Worm (Caenorhabditis elegans) whole organism, L4 larva: ENCODE results near the gene unc-64.

Experiments used
- F49E8.2 ChIP-seq: sonication (generic microtip); optimal IDR thresholded peaks from 2 replicates; lab custom pipeline; 2016; ENCODE audit warnings: missing compliant biosample characterization, mild to moderate bottlenecking, missing genetic modification characterization, borderline replicate concordance
- aly-2 ChIP-seq: sonication (generic microtip); optimal IDR thresholded peaks from 2 replicates; lab custom pipeline; 2018; ENCODE audit warnings: missing biosample characterization, missing genetic modification characterization
- ceh-82 ChIP-seq: sonication (generic microtip); optimal IDR thresholded peaks from 2 replicates; lab custom pipeline; 2017; ENCODE audit warnings: missing biosample characterization, missing genetic modification characterization
- daf-12 ChIP-seq: fragments of 150-350 bp; optimal IDR thresholded peaks from 2 replicates; lab custom pipeline; 2014; ENCODE audit warnings: missing biosample characterization, missing genetic modification reagents, missing genetic modification characterization
- dve-1 ChIP-seq: sonication (generic microtip); optimal IDR thresholded peaks from 2 replicates; lab custom pipeline; 2017; ENCODE audit warnings: antibody characterized with exemption, mild to moderate bottlenecking, missing genetic modification characterization, missing compliant biosample characterization; ENCODE audit not compliant: insufficient read depth
- jun-1 ChIP-seq: fragments of 150-350 bp; optimal IDR thresholded peaks from 2 replicates; lab custom pipeline; 2014; ENCODE audit warnings: missing biosample characterization, missing genetic modification reagents, missing genetic modification characterization
- php-3 ChIP-seq: fragments of 200-800 bp; sonication (Bioruptor generic); IDR thresholded peaks from 2 replicates; pipeline ENCODE4 v1.3.6; 2022; ENCODE audit warnings: missing genetic modification reagents, missing genetic modification characterization, missing compliant biosample characterization
- spr-1 ChIP-seq: sonication (generic microtip); optimal IDR thresholded peaks from 2 replicates; lab custom pipeline; 2016; ENCODE audit warnings: mild to moderate bottlenecking, missing genetic modification characterization, missing compliant biosample characterization
- unc-62 ChIP-seq, 3 experiments: fragments of 150-350 bp in 1 of 3; sonication (generic microtip); optimal IDR thresholded peaks in 2 of 3; peaks in 1 of 3; 1 replicate in 1 of 3; 2 replicates in 2 of 3; lab custom pipeline; 2014 to 2017; ENCODE audit warnings: missing biosample characterization in 3 of 3, missing genetic modification characterization in 3 of 3, missing genetic modification reagents in 3 of 3, missing genotype in 1 of 3
- zag-1 ChIP-seq: fragments of 150-350 bp; optimal IDR thresholded peaks from 2 replicates; lab custom pipeline; 2014; ENCODE audit warnings: missing biosample characterization, missing genetic modification characterization

ce11 chrIII:13317383-13317911 is 40.4 kb downstream of the unc-64 start:
- TF ChIP-seq aly-2 (tag; lab: Kevin White, UChicago): no peak
- no peak for TF ChIP-seq jun-1
- TF ChIP-seq php-3 (GFP tag; lab: Robert Waterston, UW): no peak
- no peak for TF ChIP-seq zag-1 (tag; lab: Kevin White, UChicago)
- TF ChIP-seq ceh-82 (tag; lab: Kevin White, UChicago): no peak
- no peak for TF ChIP-seq spr-1
- no peak for TF ChIP-seq unc-62 (GFP tag; optimal IDR thresholded peaks at IDR 0.05 in 1 of 2; lab: Kevin White, UChicago)
- TF ChIP-seq unc-62 (tag; optimal IDR thresholded peaks at IDR 0.05; lab: Kevin White, UChicago): no peak
- TF ChIP-seq F49E8.2 (tag; lab: Kevin White, UChicago): no peak
- no peak for TF ChIP-seq dve-1 (tag; lab: Kevin White, UChicago)
- no peak for TF ChIP-seq daf-12 (tag; lab: Kevin White, UChicago)
